Worm (Caenorhabditis elegans) whole organism, L2 larva: ENCODE measurements around the gene rpl-6.

Experiments used
- C34F6.9 ChIP-seq: fragments of 150-350 bp; optimal IDR thresholded peaks from 2 replicates; lab custom pipeline; 2014; ENCODE audit warnings: missing biosample characterization, missing genetic modification characterization
- F13H6.1 ChIP-seq: sonication (generic microtip); optimal IDR thresholded peaks from 2 replicates; lab custom pipeline; 2016; ENCODE audit warnings: missing genetic modification characterization, missing compliant biosample characterization
- Y55F3AM.14 ChIP-seq: fragments of 200-800 bp; sonication (Bioruptor generic); optimal IDR thresholded peaks from 2 replicates; lab custom pipeline; 2018; ENCODE audit warnings: mild to moderate bottlenecking, missing genetic modification characterization, missing compliant biosample characterization
- alr-1 ChIP-seq: fragments of 150-350 bp; optimal IDR thresholded peaks from 2 replicates; lab custom pipeline; 2014; ENCODE audit warnings: missing biosample characterization, missing genetic modification characterization
- aly-2 ChIP-seq: fragments of 150-350 bp; optimal IDR thresholded peaks from 2 replicates; lab custom pipeline; 2014; ENCODE audit warnings: missing biosample characterization, missing genetic modification characterization
- blmp-1 ChIP-seq: sonication (generic microtip); optimal IDR thresholded peaks from 2 replicates; lab custom pipeline; 2017; ENCODE audit warnings: missing genetic modification characterization, mild to moderate bottlenecking, missing compliant biosample characterization, antibody characterized with exemption, moderate library complexity; ENCODE audit not compliant: insufficient read depth
- ceh-16 ChIP-seq: fragments of 150-350 bp; optimal IDR thresholded peaks from 2 replicates; lab custom pipeline; 2014; ENCODE audit warnings: missing biosample characterization, missing genetic modification characterization
- dmd-4 ChIP-seq: sonication (generic microtip); optimal IDR thresholded peaks from 2 replicates; lab custom pipeline; 2017; ENCODE audit warnings: missing biosample characterization, missing genetic modification characterization
- egl-27 ChIP-seq: sonication (generic microtip); optimal IDR thresholded peaks from 3 replicates; lab custom pipeline; 2017; ENCODE audit warnings: missing biosample characterization, missing genetic modification reagents, missing genetic modification characterization
- elt-3 ChIP-seq: sonication (generic microtip); optimal IDR thresholded peaks from 2 replicates; lab custom pipeline; 2017; ENCODE audit warnings: missing biosample characterization, missing genetic modification characterization
- fos-1 ChIP-seq: fragments of 150-350 bp; optimal IDR thresholded peaks from 2 replicates; lab custom pipeline; 2014; ENCODE audit warnings: missing biosample characterization, missing genetic modification characterization
- gmeb-1 ChIP-seq: fragments of 150-350 bp; optimal IDR thresholded peaks from 2 replicates; lab custom pipeline; 2014; ENCODE audit warnings: missing biosample characterization, missing genetic modification characterization
- lin-11 ChIP-seq: fragments of 150-350 bp; sonication (generic microtip); optimal IDR thresholded peaks from 2 replicates; lab custom pipeline; 2014; ENCODE audit warnings: missing biosample characterization, missing genetic modification characterization, inconsistent platforms, mixed read lengths
- lin-39 ChIP-seq: fragments of 150-350 bp; optimal IDR thresholded peaks from 2 replicates; lab custom pipeline; 2014; ENCODE audit warnings: missing biosample characterization, missing genetic modification reagents, missing genetic modification characterization
- lsy-2 ChIP-seq, 2 experiments: fragments of 150-350 bp in 1 of 2; sonication (generic microtip) in 1 of 2; optimal IDR thresholded peaks; 2 replicates each; lab custom pipeline; 2014 to 2017; ENCODE audit warnings: missing biosample characterization in 2 of 2, missing genetic modification characterization in 2 of 2
- mab-5 ChIP-seq: fragments of 150-350 bp; optimal IDR thresholded peaks from 2 replicates; lab custom pipeline; 2014; ENCODE audit warnings: missing biosample characterization, missing genetic modification characterization
- mbf-1 ChIP-seq: sonication (generic microtip); optimal IDR thresholded peaks from 2 replicates; lab custom pipeline; 2017; ENCODE audit warnings: missing biosample characterization, missing genetic modification characterization
- mdl-1 ChIP-seq, 2 experiments: fragments of 150-350 bp in 1 of 2; sonication (generic microtip) in 1 of 2; optimal IDR thresholded peaks; 2 replicates each; lab custom pipeline; 2017; ENCODE audit warnings: missing biosample characterization in 2 of 2, missing genetic modification characterization in 2 of 2
- nhr-11 ChIP-seq: fragments of 150-350 bp; optimal IDR thresholded peaks from 2 replicates; lab custom pipeline; 2014; ENCODE audit warnings: missing biosample characterization, missing genetic modification characterization
- nhr-129 ChIP-seq: fragments of 150-350 bp; optimal IDR thresholded peaks from 2 replicates; lab custom pipeline; 2014; ENCODE audit warnings: missing biosample characterization, missing genetic modification characterization
- nhr-21 ChIP-seq: fragments of 150-350 bp; optimal IDR thresholded peaks from 2 replicates; lab custom pipeline; 2014; ENCODE audit warnings: missing biosample characterization, missing genetic modification characterization
- nhr-23 ChIP-seq: fragments of 150-350 bp; optimal IDR thresholded peaks from 2 replicates; lab custom pipeline; 2014; ENCODE audit warnings: missing biosample characterization, missing genetic modification reagents, missing genetic modification characterization
- nhr-237 ChIP-seq: fragments of 150-350 bp; optimal IDR thresholded peaks from 2 replicates; lab custom pipeline; 2014; ENCODE audit warnings: missing biosample characterization, missing genetic modification characterization
- nhr-77 ChIP-seq: fragments of 150-350 bp; optimal IDR thresholded peaks from 2 replicates; lab custom pipeline; 2014; ENCODE audit warnings: missing biosample characterization, missing genetic modification characterization
- peb-1 ChIP-seq: fragments of 150-350 bp; optimal IDR thresholded peaks from 2 replicates; lab custom pipeline; 2014; ENCODE audit warnings: missing biosample characterization, missing genetic modification characterization
- sem-4 ChIP-seq: fragments of 150-350 bp; optimal IDR thresholded peaks from 2 replicates; lab custom pipeline; 2014; ENCODE audit warnings: missing biosample characterization, missing genetic modification reagents, missing genetic modification characterization
- skn-1 ChIP-seq: sonication (generic microtip); optimal IDR thresholded peaks from 2 replicates; lab custom pipeline; 2017; ENCODE audit warnings: missing biosample characterization, missing genetic modification characterization
- sma-3 ChIP-seq: sonication (generic microtip); optimal IDR thresholded peaks from 2 replicates; lab custom pipeline; 2016; ENCODE audit warnings: missing genetic modification reagents, missing genetic modification characterization, missing compliant biosample characterization
- sma-9 ChIP-seq, 2 experiments: fragments of 150-350 bp in 1 of 2; sonication (generic microtip) in 1 of 2; optimal IDR thresholded peaks; 2 replicates each; lab custom pipeline; 2014 to 2016; ENCODE audit warnings: missing genetic modification characterization in 2 of 2, mild to moderate bottlenecking in 1 of 2, missing biosample characterization in 1 of 2, missing compliant biosample characterization in 1 of 2, missing genetic modification reagents in 1 of 2, moderate library complexity in 1 of 2
- snpc-4 ChIP-seq: fragments of 150-350 bp; optimal IDR thresholded peaks from 2 replicates; lab custom pipeline; 2014; ENCODE audit warnings: missing biosample characterization, missing genetic modification characterization
- unc-39 ChIP-seq: fragments of 150-350 bp; optimal IDR thresholded peaks from 2 replicates; lab custom pipeline; 2014; ENCODE audit warnings: missing biosample characterization, missing genetic modification characterization
- unc-55 ChIP-seq: fragments of 150-350 bp; sonication (generic microtip); optimal IDR thresholded peaks from 3 replicates; lab custom pipeline; 2014; ENCODE audit warnings: missing biosample characterization, missing genetic modification reagents, missing genetic modification characterization
- zag-1 ChIP-seq: fragments of 150-350 bp; optimal IDR thresholded peaks from 2 replicates; lab custom pipeline; 2014; ENCODE audit warnings: missing biosample characterization, missing genetic modification characterization
- ztf-1 ChIP-seq: fragments of 200-800 bp; sonication (Bioruptor generic); conservative IDR thresholded peaks from 2 replicates; pipeline ENCODE4 v1.3.6; 2022; ENCODE audit warnings: missing genetic modification characterization, missing compliant biosample characterization

Gene rpl-6

DNA sequence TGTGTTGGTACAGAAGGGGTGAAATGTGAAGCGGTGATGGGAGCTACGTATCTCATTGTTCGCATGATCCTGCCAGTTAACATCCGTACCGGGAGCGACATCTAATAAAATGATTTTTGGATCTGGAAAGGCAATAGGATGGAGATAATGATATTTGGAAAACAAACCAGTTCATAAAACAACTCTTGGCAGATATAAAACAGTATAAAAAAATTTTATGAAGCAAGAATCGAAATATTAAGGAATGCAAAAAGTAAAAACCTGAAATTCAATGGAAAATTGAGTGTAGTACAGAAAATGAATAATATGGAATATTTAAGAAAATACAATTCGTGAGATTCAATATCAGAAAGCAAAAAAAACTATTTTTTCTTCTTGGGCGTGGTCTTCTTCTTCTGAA, 18.4 kb downstream of the rpl-6 start, which contains the start of gene hsp-75:
hsp-75 (minus strand) TSS at position 101 of the 400 bp plus-strand sequence.
- TF ChIP-seq elt-3 (tag; lab: Kevin White, UChicago) = no peak
- TF ChIP-seq alr-1 (tag; lab: Kevin White, UChicago) = no peak
- no peak for TF ChIP-seq sem-4 (tag; lab: Kevin White, UChicago)
- TF ChIP-seq, all 48 proteins: peak for 0

DNA sequence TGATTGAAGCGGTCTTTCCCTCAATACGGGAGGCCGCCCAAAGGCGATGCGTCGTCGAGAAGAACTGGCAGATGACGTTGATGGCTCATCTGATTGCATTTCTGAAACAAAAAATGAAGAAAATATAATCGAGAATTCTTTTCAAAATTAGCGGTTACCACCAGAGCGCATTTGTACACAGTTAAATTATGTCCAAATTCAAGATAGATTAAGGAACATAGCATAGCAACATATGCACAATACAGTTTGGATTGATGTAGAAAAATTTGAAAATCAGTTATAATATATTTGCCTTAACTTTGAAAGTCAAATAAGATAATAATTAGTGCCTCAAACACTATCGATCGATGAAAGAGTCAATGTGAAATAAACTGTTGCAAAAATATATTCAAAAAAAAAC, 21.4 kb downstream of the rpl-6 start, which contains the start of gene R151.8:
R151.8 (minus strand) TSS at position 101 of the 400 bp plus-strand sequence.
- TF ChIP-seq snpc-4 (tag; lab: Kevin White, UChicago) (no peak), sma-3 (GFP tag; lab: Kevin White, UChicago) (no peak), mdl-1 (tag; optimal IDR thresholded peaks at IDR 0.05; lab: Kevin White, UChicago) (no peak), egl-27 (tag; lab: Kevin White, UChicago) (no peak), aly-2 (tag; lab: Kevin White, UChicago) (no peak), lsy-2 (tag; optimal IDR thresholded peaks at IDR 0.05; lab: Kevin White, UChicago) (no peak), sem-4 (tag; lab: Kevin White, UChicago) (no peak), zag-1 (tag; lab: Kevin White, UChicago) (no peak), skn-1 (tag; lab: Kevin White, UChicago) (no peak), Y55F3AM.14 (GFP tag; lab: Kevin White, UChicago) (no peak), gmeb-1 (no peak), lin-39 (tag; lab: Kevin White, UChicago) (no peak), mbf-1 (tag; lab: Kevin White, UChicago) (no peak), F13H6.1 (tag; lab: Kevin White, UChicago) (no peak), blmp-1 (no peak)

DNA sequence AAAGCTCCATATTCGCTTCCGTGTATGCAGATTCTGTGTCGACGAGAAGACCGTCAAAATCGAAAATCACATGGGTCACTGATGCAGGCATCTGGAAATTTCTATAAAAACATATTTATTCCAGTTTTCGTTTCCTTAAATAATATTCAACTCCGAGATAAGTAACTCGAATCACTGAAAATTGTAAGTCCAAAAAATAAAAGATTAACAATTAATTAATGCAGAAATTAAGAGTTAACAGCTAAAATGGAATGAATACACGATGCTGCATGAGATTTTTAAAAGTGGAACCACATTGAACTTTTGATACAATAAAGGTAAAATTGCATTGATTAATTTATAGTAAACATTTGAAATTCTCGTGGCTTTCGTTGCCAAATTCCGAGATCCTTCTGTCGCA, 22.6 kb downstream of the rpl-6 start, which contains the start of gene R151.10:
R151.10 (minus strand) TSS at position 101 of the 400 bp plus-strand sequence.
- TF ChIP-seq nhr-129 (tag; lab: Kevin White, UChicago) = no peak
- TF ChIP-seq alr-1 (tag; lab: Kevin White, UChicago) = no peak
- TF ChIP-seq C34F6.9 = no peak
- no peak for TF ChIP-seq sma-9 (GFP tag; optimal IDR thresholded peaks at IDR 0.05; lab: Kevin White, UChicago)
- no peak for TF ChIP-seq sma-9 (tag; optimal IDR thresholded peaks at IDR 0.05; lab: Kevin White, UChicago)
- TF ChIP-seq peb-1 = no peak
- TF ChIP-seq mdl-1 (tag; optimal IDR thresholded peaks at IDR 0.05; lab: Kevin White, UChicago) = no peak
- TF ChIP-seq unc-39 = no peak
- no peak for TF ChIP-seq nhr-77 (tag; lab: Kevin White, UChicago)
- no peak for TF ChIP-seq nhr-23 (tag; lab: Kevin White, UChicago)
- no peak for TF ChIP-seq mab-5
- TF ChIP-seq nhr-237 = no peak
- no peak for TF ChIP-seq Y55F3AM.14 (GFP tag; lab: Kevin White, UChicago)
- no peak for TF ChIP-seq gmeb-1
- no peak for TF ChIP-seq lin-11 (tag; lab: Kevin White, UChicago)
- TF ChIP-seq ceh-16 = no peak
- TF ChIP-seq ztf-1 (GFP tag; lab: Robert Waterston, UW) = no peak
- no peak for TF ChIP-seq snpc-4 (tag; lab: Kevin White, UChicago)
- no peak for TF ChIP-seq dmd-4
- no peak for TF ChIP-seq lsy-2 (tag; optimal IDR thresholded peaks at IDR 0.05; lab: Kevin White, UChicago)
- no peak for TF ChIP-seq blmp-1

DNA sequence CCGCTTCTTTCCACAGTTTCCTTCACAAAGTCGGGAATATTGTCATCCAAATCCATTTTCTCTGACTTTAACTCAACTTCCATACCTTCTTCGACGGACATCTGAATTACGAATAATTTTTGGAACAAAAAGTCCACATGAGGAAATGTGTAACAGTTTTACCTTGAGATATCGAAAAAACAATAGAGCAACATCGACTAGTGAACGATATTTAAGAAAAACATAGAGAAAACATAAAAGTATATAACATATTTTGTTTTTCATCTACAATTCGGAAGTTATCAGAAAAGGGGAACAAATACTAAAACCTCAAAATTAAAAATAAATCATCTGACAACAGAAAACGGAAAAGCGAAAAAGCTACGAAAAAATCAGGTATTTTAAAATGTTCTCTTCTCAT, 24.5 kb downstream of the rpl-6 start, which contains the start of gene adr-2:
adr-2 (minus strand) TSS at position 101 of the 400 bp plus-strand sequence.
- TF ChIP-seq sma-3 (GFP tag; lab: Kevin White, UChicago) (no peak), dmd-4 (no peak), skn-1 (tag; lab: Kevin White, UChicago) (no peak), sem-4 (tag; lab: Kevin White, UChicago) (no peak), nhr-21 (tag; lab: Kevin White, UChicago) (no peak), snpc-4 (tag; lab: Kevin White, UChicago) (no peak), sma-9 (GFP tag; optimal IDR thresholded peaks at IDR 0.05; lab: Kevin White, UChicago) (no peak), sma-9 (tag; optimal IDR thresholded peaks at IDR 0.05; lab: Kevin White, UChicago) (no peak), lin-11 (tag; lab: Kevin White, UChicago) (no peak), nhr-77 (tag; lab: Kevin White, UChicago) (no peak), aly-2 (tag; lab: Kevin White, UChicago) (no peak), ztf-1 (GFP tag; lab: Robert Waterston, UW) (no peak), unc-55 (GFP tag; lab: Kevin White, UChicago) (no peak), mab-5 (no peak), nhr-11 (tag; lab: Kevin White, UChicago) (no peak), fos-1 (tag; lab: Kevin White, UChicago) (no peak), nhr-237 (no peak), mdl-1 (tag; optimal IDR thresholded peaks at IDR 0.05; lab: Kevin White, UChicago) (no peak)
